Fruit fly (Drosophila melanogaster) whole organism, wandering third instar larva: ENCODE results near the gene Ptp61F.

Experiments used
- CG9705 ChIP-seq: fragments of 200-800 bp; sonication (Bioruptor generic); optimal IDR thresholded peaks from 2 replicates; lab custom pipeline; 2018; ENCODE audit warnings: missing biosample characterization, mild to moderate bottlenecking, missing genetic modification characterization
- CrebA ChIP-seq: fragments of 200-800 bp; sonication (Bioruptor generic); optimal IDR thresholded peaks from 2 replicates; lab custom pipeline; 2016; ENCODE audit warnings: missing biosample characterization, mild to moderate bottlenecking, missing genetic modification characterization, borderline replicate concordance
- Dfd ChIP-seq: fragments of >200 bp; optimal IDR thresholded peaks from 2 replicates; lab custom pipeline; 2017; ENCODE audit warnings: missing biosample characterization, missing genetic modification characterization
- Dif ChIP-seq: fragments of 200-275, 200-300 bp; sonication (Bioruptor generic); optimal IDR thresholded peaks from 2 replicates; lab custom pipeline; 2018; ENCODE audit warnings: missing biosample characterization, missing genetic modification characterization; ENCODE audit not compliant: partially characterized antibody
- HLH106 ChIP-seq: fragments of 200-800 bp; optimal IDR thresholded peaks from 3 replicates; lab custom pipeline; 2019; ENCODE audit warnings: missing biosample characterization, mild to moderate bottlenecking, missing genetic modification characterization, moderate library complexity
- Hr78 ChIP-seq: fragments of >200 bp; optimal IDR thresholded peaks from 2 replicates; lab custom pipeline; 2017; ENCODE audit warnings: missing biosample characterization, missing genetic modification characterization
- Hr83 ChIP-seq: fragments of 200-300 bp; sonication (Bioruptor generic); optimal IDR thresholded peaks from 2 replicates; lab custom pipeline; 2016; ENCODE audit warnings: missing biosample characterization, mild to moderate bottlenecking, missing genetic modification characterization, moderate library complexity; ENCODE audit not compliant: poor library complexity, severe bottlenecking
- Mio ChIP-seq: sonication (Bioruptor generic); optimal IDR thresholded peaks from 2 replicates; lab custom pipeline; 2016; ENCODE audit warnings: missing biosample characterization, missing genetic modification characterization
- Myc ChIP-seq: fragments of >200 bp; optimal IDR thresholded peaks from 2 replicates; lab custom pipeline; 2017
- N ChIP-seq: fragments of >200 bp; optimal IDR thresholded peaks from 2 replicates; lab custom pipeline; 2018; ENCODE audit warnings: missing biosample characterization, missing external identifiers, missing genetic modification characterization
- OdsH ChIP-seq: fragments of 200-800 bp; sonication (Bioruptor generic); optimal IDR thresholded peaks from 2 replicates; lab custom pipeline; 2016; ENCODE audit warnings: missing biosample characterization, mild to moderate bottlenecking, missing genetic modification characterization
- Rel ChIP-seq, 2 experiments: fragments of 200-800 bp; sonication (Bioruptor generic) in 1 of 2; optimal IDR thresholded peaks; 2 replicates in 1 of 2; 3 replicates in 1 of 2; lab custom pipeline; 2016 to 2019; ENCODE audit warnings: mild to moderate bottlenecking in 2 of 2, missing biosample characterization in 2 of 2, missing genetic modification characterization in 2 of 2, moderate library complexity in 1 of 2
- Sp1 ChIP-seq: fragments of 200-800 bp; sonication (Bioruptor generic); optimal IDR thresholded peaks from 3 replicates; lab custom pipeline; 2019; ENCODE audit warnings: missing biosample characterization, mild to moderate bottlenecking, missing genetic modification characterization, moderate library complexity
- Vsx2 ChIP-seq: fragments of 200-300, 225-300 bp; sonication (Bioruptor generic); optimal IDR thresholded peaks from 2 replicates; lab custom pipeline; 2018; ENCODE audit warnings: missing biosample characterization, missing genetic modification characterization; ENCODE audit not compliant: partially characterized antibody
- br ChIP-seq: fragments of 200-800 bp; sonication (Bioruptor generic); optimal IDR thresholded peaks from 2 replicates; lab custom pipeline; 2016; ENCODE audit warnings: missing biosample characterization, missing genetic modification characterization
- brk ChIP-seq: fragments of 200-800 bp; sonication (Bioruptor generic); optimal IDR thresholded peaks from 2 replicates; lab custom pipeline; 2016; ENCODE audit warnings: missing biosample characterization, mild to moderate bottlenecking, missing genetic modification characterization
- dsf ChIP-seq: sonication (Bioruptor generic); optimal IDR thresholded peaks from 2 replicates; lab custom pipeline; 2016; ENCODE audit warnings: missing biosample characterization, missing genetic modification characterization, borderline replicate concordance
- ey ChIP-seq: fragments of 200-800 bp; sonication (Bioruptor generic); optimal IDR thresholded peaks from 2 replicates; lab custom pipeline; 2016; ENCODE audit warnings: missing biosample characterization, missing genetic modification characterization
- foxo ChIP-seq, 2 experiments: fragments of 200-800 bp; sonication (Bioruptor generic); optimal IDR thresholded peaks; 2 replicates in 1 of 2; 3 replicates in 1 of 2; lab custom pipeline; 2016 to 2017; ENCODE audit warnings: missing biosample characterization in 2 of 2, missing genetic modification characterization in 2 of 2
- fru ChIP-seq: fragments of 200-800 bp; sonication (Bioruptor generic); optimal IDR thresholded peaks from 3 replicates; lab custom pipeline; 2016; ENCODE audit warnings: missing biosample characterization, mild to moderate bottlenecking, missing genetic modification characterization
- h ChIP-seq: fragments of 200-800 bp; sonication (Bioruptor generic); optimal IDR thresholded peaks from 3 replicates; lab custom pipeline; 2016; ENCODE audit warnings: missing biosample characterization, mild to moderate bottlenecking, missing genetic modification characterization
- jim ChIP-seq: fragments of 175-275, 200-325 bp; sonication (Bioruptor generic); optimal IDR thresholded peaks from 2 replicates; lab custom pipeline; 2016; ENCODE audit warnings: missing biosample characterization, mild to moderate bottlenecking, missing genetic modification characterization
- lola ChIP-seq: fragments of >200 bp; optimal IDR thresholded peaks from 2 replicates; lab custom pipeline; 2017; ENCODE audit warnings: missing biosample characterization, missing genetic modification characterization
- psq ChIP-seq: fragments of 200-800 bp; sonication (Bioruptor generic); optimal IDR thresholded peaks from 3 replicates; lab custom pipeline; 2017; ENCODE audit warnings: missing biosample characterization, mild to moderate bottlenecking, missing genetic modification characterization, moderate library complexity
- rgr ChIP-seq: fragments of 200-800 bp; sonication (Bioruptor generic); optimal IDR thresholded peaks from 3 replicates; lab custom pipeline; 2016; ENCODE audit warnings: missing biosample characterization, mild to moderate bottlenecking, missing genetic modification characterization
- sv ChIP-seq: fragments of 200-800 bp; sonication (Bioruptor generic); optimal IDR thresholded peaks from 3 replicates; lab custom pipeline; 2016; ENCODE audit warnings: missing biosample characterization, missing genetic modification characterization
- tai ChIP-seq: sonication (Bioruptor generic); optimal IDR thresholded peaks from 2 replicates; lab custom pipeline; 2016; ENCODE audit warnings: missing biosample characterization, missing genetic modification characterization
- usp ChIP-seq: fragments of >200 bp; optimal IDR thresholded peaks from 2 replicates; lab custom pipeline; 2017; ENCODE audit warnings: missing biosample characterization, missing genetic modification characterization
- woc ChIP-seq: sonication (Bioruptor generic); optimal IDR thresholded peaks from 2 replicates; lab custom pipeline; 2016; ENCODE audit warnings: missing biosample characterization, mild to moderate bottlenecking, missing genetic modification characterization

The Ptp61F gene

DNA sequence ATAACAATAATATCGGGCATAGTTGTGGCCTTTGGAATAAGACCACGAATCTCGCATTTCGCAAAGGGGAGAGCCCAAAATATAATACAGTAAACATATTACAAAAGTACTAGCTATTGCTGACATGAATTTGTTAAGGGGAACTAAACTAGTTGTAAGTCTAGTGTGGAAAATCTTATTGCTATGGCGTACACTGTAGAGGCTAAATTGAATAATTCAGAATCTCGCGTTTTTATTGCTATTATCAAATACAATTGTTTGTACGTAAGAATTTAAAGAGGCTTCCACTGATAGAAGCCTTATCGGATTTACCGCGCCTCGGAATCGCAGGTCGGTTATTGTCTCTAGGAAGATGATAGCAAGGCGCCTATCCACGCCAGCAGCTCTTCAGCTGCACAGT, 169.7 kb downstream of the Ptp61F start:
- no peak for TF ChIP-seq Rel (GFP tag; optimal IDR thresholded peaks at IDR 0.05; lab: Kevin White, UChicago)
- TF ChIP-seq Rel (tag; optimal IDR thresholded peaks at IDR 0.05; lab: Kevin White, UChicago), result no peak
- TF ChIP-seq jim, result no peak
- TF ChIP-seq Hr83 (GFP tag; lab: Kevin White, UChicago), result no peak
- no peak for TF ChIP-seq lola (GFP tag; lab: Kevin White, UChicago)
- TF ChIP-seq fru, result no peak

DNA sequence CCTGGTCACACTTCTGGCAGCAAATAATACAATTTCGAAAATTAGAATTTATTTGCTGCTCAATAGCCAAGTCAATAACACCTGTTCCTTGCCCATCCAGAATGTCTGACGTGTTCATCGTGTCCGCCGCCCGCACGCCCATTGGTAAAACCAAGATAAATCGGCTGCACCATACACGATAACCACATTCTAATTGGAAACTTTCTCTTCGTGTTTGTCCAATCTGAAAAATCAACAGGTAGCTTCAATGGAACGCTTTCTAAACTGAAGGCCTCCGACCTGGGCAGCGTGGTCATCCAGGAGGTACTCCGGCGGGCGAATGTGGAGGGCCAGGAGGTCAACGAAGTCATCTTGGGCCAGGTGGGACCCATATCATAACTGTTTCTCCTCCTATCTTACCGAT, 172.1 kb downstream of the Ptp61F start:
- TF ChIP-seq rgr (no peak), brk (no peak), foxo (GFP tag; optimal IDR thresholded peaks at IDR 0.05; lab: Kevin White, UChicago) (no peak), Hr78 (GFP tag; lab: Kevin White, UChicago) (no peak), Myc (lab: Kevin White, UChicago) (no peak), fru (no peak), psq (GFP tag; lab: Kevin White, UChicago) (no peak), ey (GFP tag; lab: Kevin White, UChicago) (no peak), Mio (GFP tag; lab: Kevin White, UChicago) (no peak), Rel (GFP tag; optimal IDR thresholded peaks at IDR 0.05; lab: Kevin White, UChicago) (no peak), Rel (tag; optimal IDR thresholded peaks at IDR 0.05; lab: Kevin White, UChicago) (no peak), jim (no peak), dsf (no peak), HLH106 (tag; lab: Kevin White, UChicago) (no peak), sv (no peak), OdsH (GFP tag; lab: Kevin White, UChicago) (no peak), CG9705 (no peak)

DNA sequence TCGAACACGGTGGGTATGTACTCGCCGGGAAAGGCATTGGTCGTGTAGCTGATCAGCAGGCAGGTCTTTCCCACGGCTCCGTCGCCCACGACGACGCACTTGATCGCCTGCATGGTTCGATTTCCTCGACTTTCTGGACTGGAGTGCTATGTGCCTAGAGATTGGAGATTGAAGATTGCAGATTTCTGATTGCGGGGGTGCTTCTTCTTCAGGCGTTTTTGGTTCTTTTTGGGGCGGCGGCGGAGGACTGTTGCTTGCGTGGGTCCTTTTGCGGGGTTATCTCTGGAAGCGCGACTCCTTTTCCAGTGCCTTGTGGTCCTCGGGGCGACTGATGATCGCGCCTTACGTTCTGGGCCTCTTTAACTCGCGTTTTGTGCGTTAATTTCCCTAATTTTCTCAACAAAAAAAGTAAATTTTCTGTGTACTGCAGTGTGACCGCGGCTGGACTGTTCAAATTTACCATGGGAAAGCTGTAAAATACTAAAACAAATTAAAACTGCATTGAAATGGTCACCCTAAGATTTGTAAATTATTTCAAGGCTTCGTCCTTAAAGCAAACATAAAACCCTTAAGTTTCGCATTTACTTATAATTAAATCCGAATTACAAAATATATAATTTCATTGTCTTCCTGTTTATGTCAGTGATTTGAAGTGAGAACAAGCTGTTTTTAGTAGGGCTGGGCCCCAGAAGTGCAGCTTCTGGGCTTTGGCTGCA, 172.7 kb downstream of the Ptp61F start, which contains the start of the genes Rac1 and Acat2:
TSS of gene Rac1 (minus strand) at position 450 of the 716 bp plus-strand sequence.
TSS of gene Acat2 (plus strand) at position 711 of the 716 bp plus-strand sequence.
- no peak for TF ChIP-seq Rel (GFP tag; optimal IDR thresholded peaks at IDR 0.05; lab: Kevin White, UChicago)
- TF ChIP-seq Rel (tag; optimal IDR thresholded peaks at IDR 0.05; lab: Kevin White, UChicago), result peak; percentile 36
- TF ChIP-seq Myc (lab: Kevin White, UChicago), result peak; percentile 32
- TF ChIP-seq sv, result peak; percentile 4
- TF ChIP-seq N (GFP tag; lab: Kevin White, UChicago), result no peak
- TF ChIP-seq fru, result no peak
- TF ChIP-seq, all 38 proteins: peak for 3

DNA sequence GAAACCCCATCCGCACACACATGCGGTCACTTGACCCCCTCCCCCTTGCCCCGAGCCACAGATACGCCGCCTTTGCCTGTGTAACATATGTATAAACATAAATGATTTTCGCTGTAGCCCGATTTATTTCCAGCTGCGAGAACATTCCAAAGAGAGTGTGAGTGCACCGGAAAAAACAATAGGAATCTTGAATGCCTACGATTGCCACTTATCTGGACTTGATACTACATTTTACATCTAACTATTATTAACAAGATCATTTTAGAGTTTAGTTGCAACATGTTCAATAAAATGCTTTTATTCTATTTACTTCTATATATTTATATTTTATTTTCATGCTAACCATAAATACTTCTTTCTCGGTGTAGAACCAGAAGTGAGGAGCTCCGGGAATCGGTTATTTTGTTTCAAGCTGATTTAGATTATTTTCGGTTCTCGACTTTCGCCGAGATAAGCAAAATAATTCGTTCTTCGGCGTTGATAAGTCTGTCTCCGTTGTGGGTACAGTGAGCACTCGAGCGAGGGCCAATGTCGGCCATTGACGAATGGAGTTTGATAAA, 174.9 kb downstream of the Ptp61F start:
- TF ChIP-seq CG9705 (peak; percentile 36), Vsx2 (no peak), woc (GFP tag; lab: Kevin White, UChicago) (peak; percentile 28), Rel (GFP tag; optimal IDR thresholded peaks at IDR 0.05; lab: Kevin White, UChicago) (no peak), Rel (tag; optimal IDR thresholded peaks at IDR 0.05; lab: Kevin White, UChicago) (peak; percentile 54), fru (peak; percentile 80), OdsH (GFP tag; lab: Kevin White, UChicago) (peak; percentile 84), Sp1 (peak; percentile 78), lola (GFP tag; lab: Kevin White, UChicago) (no peak), Hr78 (GFP tag; lab: Kevin White, UChicago) (no peak), rgr (peak; percentile 76), Myc (lab: Kevin White, UChicago) (no peak), ey (GFP tag; lab: Kevin White, UChicago) (peak; percentile 68), psq (GFP tag; lab: Kevin White, UChicago) (peak; percentile 79), h (GFP tag; lab: Kevin White, UChicago) (peak; percentile 80), Hr83 (GFP tag; lab: Kevin White, UChicago) (no peak), HLH106 (tag; lab: Kevin White, UChicago) (peak; percentile 80), foxo (GFP tag; optimal IDR thresholded peaks at IDR 0.05; lab: Kevin White, UChicago) (peak in 1 of 2 experiments; percentile 74), brk (no peak), usp (no peak), sv (peak; percentile 74), br (GFP tag; lab: Kevin White, UChicago) (peak; percentile 59)

DNA sequence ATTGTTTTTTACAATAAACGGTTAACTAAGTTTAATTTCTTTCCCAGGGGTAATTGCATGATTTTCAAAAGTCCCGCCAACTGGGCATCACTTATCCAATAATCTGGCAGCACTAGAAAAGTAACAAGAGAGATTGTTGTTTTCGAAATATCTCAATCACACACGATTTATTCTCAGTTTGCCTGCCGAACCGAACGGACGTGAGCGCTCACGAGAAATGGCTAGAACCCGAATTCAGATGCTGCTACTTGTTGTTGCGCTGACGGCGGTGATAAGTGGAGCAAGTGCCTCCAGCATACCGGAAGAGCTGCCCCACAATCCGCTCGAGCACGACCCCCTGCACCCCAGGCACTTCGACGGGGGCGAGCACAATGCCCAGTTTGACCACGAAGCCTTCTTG, 176.5 kb downstream of the Ptp61F start, which contains the start of gene scf:
TSS of gene scf (plus strand) at position 164 of the 400 bp plus-strand sequence.
- TF ChIP-seq Vsx2 (no peak), Dfd (GFP tag; lab: Kevin White, UChicago) (no peak), h (GFP tag; lab: Kevin White, UChicago) (no peak), Dif (GFP tag; lab: Kevin White, UChicago) (peak; percentile 57), Myc (lab: Kevin White, UChicago) (peak; percentile 63), woc (GFP tag; lab: Kevin White, UChicago) (peak; percentile 4), CrebA (no peak), Sp1 (peak; percentile 22), tai (no peak), fru (peak; percentile 99), Rel (GFP tag; optimal IDR thresholded peaks at IDR 0.05; lab: Kevin White, UChicago) (no peak), Rel (tag; optimal IDR thresholded peaks at IDR 0.05; lab: Kevin White, UChicago) (peak; percentile 58), psq (GFP tag; lab: Kevin White, UChicago) (no peak)
